Fruit fly (Drosophila melanogaster) S2 (cell line): ENCODE results near the gene ru.

Experiments used
- CG8478 ChIP-seq: fragments of >200 bp; optimal IDR thresholded peaks from 2 replicates; lab custom pipeline; 2018
- CTCF ChIP-seq, 2 experiments: fragments of >200 bp; optimal IDR thresholded peaks; 2 replicates each; lab custom pipeline; 2018

Gene ru

DNA sequence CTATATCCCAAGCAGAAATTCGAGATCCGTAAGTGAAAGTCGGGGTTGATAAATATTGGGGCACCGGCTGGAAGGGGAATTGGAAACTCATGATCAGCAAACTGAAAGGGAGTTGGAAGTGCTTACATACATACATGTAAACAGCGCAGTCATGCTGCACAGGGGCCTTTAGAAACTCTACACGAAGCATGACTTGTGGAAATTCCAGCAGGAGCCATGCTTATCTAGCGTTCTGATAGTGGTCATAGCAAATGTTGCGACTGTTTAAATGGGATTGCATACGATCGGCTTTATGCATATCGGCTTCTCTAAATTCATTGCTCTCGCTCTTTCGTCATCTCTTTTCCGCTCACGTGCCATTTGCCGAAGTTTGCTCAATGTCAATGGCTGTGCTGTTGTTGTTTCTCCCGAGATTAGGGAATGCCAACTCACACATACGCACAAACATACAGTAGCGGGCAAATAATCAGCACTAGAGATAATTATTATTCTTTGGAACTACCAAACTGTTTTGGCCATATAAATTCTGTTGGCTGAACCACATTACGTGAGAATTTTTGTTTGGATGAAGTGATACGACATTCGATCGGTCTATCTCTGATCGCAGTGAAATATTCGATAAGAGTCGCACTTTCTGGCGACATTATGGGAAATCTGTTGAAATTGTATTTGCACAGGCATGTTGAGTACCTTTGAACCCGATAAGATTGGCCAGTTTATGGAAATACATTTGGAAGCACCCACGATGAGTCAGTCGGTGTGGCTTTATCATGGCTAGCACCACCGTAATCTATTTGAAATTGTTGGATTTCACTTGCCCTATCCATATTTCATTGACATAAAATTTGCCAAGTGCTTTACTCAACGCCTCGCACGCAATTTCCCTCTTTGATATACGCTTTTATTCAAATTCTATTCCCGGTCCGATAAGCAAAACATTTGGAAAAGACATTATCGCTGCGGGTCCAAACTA lies 34.2 kb upstream of the ru start:
- TF ChIP-seq CG8478 (lab: Kevin White, UChicago) (no peak), CTCF (optimal IDR thresholded peaks at IDR 0.05; lab: Kevin White, UChicago) (no peak)

- TF ChIP-seq CTCF (optimal IDR thresholded peaks at IDR 0.05; lab: Kevin White, UChicago) = no peak
- no peak for TF ChIP-seq CG8478 (lab: Kevin White, UChicago)
Observed at dm6 chr3L:1342133-1342580, 28.3 kb upstream of the ru start, which contains the start of gene indra. Gene indra (minus strand): TSS chr3L:1342403.

DNA sequence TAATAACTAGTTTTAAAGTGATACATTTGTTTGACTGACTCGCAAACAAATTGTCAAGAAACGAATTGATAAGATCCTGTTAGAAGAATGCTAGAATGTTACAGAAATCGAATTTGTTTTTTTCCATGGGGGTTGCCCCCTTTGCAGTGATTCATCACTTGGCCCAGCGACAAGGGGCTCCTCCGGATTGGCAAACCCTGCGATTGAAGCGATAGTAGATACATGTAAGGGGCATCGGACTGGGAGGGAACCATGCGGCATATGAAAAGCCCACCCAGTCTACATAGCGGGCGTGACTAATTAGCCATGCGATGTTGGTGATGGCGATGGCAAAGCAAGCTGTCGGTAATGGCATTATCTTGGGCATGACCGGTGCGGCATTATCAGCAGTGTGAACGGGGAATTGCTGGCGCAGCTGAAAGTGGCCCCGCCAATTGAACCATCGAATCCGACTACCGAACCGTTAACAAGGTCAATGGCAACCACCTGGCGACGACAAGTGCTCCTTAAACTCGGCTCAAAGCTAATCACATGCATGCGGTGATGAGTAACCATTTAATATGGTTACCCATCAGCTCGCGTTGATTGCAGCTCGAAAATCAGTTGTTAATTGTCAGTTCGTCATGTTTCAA lies 23.4 kb upstream of the ru start:
- TF ChIP-seq CTCF (optimal IDR thresholded peaks at IDR 0.05; lab: Kevin White, UChicago) = no peak
- no peak for TF ChIP-seq CG8478 (lab: Kevin White, UChicago)

DNA sequence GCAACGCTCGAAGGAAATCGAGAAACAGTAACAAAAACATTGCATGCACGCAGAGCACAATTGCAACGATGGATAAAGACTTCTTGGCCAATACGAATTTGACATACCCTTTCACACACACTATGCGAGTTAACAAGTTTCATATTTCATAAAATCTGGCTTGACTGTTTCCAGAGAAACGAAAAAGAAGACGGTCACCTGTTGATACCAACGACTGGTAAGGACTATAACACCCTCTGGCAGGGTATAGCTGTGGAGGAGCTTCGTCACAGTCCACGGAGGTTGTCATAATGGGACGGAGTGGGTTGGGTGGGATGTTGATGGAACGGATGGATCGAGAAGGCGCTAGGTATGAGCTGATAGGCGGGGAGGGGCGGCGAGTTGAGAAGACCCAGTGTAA lies 22.2 kb upstream of the ru start:
- TF ChIP-seq CTCF (optimal IDR thresholded peaks at IDR 0.05; lab: Kevin White, UChicago) (no peak), CG8478 (lab: Kevin White, UChicago) (no peak)

DNA sequence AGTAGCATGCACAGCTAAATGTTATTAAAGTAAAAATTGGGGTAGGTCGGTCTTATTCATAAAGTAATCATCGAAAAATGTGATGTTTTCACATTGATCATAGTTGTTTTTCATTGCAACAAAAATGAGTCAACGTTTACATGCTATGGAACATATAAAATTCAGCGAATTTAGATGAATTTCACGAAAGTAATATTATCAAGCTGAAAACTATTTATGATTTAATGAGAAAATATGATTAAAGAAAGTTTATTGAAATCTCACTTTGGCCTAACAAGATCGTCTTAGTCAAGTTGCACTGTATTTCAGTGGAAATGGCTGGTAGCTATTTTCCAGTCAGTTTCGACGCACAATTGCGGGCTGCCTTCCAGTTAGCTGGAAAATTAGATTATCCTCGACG lies 21.5 kb upstream of the ru start:
- no peak for TF ChIP-seq CG8478 (lab: Kevin White, UChicago)
- no peak for TF ChIP-seq CTCF (optimal IDR thresholded peaks at IDR 0.05; lab: Kevin White, UChicago)

DNA sequence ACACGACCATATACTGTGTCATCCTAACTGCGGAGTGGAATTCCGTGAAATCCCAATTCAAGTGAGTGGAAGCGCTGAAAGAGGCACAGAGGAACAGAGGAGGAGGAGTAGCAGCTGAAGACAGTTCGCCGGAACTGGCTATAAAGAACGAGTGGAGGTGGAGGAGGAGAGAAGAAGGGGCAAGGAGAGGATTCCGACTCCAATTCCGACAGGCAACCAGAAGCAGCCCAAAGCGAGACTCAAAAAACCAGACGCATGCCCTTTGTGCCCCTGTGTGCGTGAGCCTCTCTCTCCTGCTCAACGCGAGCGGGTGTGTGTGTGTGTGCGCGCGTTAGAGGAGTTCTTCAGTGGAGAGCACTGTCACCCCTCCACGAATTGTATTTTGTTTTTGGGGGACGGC lies 21.0 kb upstream of the ru start:
- TF ChIP-seq CG8478 (lab: Kevin White, UChicago) (no peak), CTCF (optimal IDR thresholded peaks at IDR 0.05; lab: Kevin White, UChicago) (no peak)

dm6 chr3L:1349942-1350923 lies 20.2 kb upstream of the ru start:
- TF ChIP-seq CG8478 (lab: Kevin White, UChicago) = no peak
- peak in 1 of 2 experiments; percentile 18 for TF ChIP-seq CTCF (optimal IDR thresholded peaks at IDR 0.05; lab: Kevin White, UChicago)

dm6 chr3L:1350924-1351215 lies 19.6 kb upstream of the ru start, which contains the start of gene CG9166:
Gene CG9166 (plus strand): TSS chr3L:1351116.
- TF ChIP-seq CTCF (optimal IDR thresholded peaks at IDR 0.05; lab: Kevin White, UChicago) (no peak), CG8478 (lab: Kevin White, UChicago) (no peak)

- peak; percentile 90 to 93 for TF ChIP-seq CTCF (optimal IDR thresholded peaks at IDR 0.05; lab: Kevin White, UChicago)
- TF ChIP-seq CG8478 (lab: Kevin White, UChicago) = no peak
Observed at dm6 chr3L:1352065-1352464, 18.4 kb upstream of the ru start.

- TF ChIP-seq CTCF (optimal IDR thresholded peaks at IDR 0.05; lab: Kevin White, UChicago) = no peak
- no peak for TF ChIP-seq CG8478 (lab: Kevin White, UChicago)
Observed at dm6 chr3L:1354214-1354613, 16.2 kb upstream of the ru start.

- TF ChIP-seq CG8478 (lab: Kevin White, UChicago) = no peak
- TF ChIP-seq CTCF (optimal IDR thresholded peaks at IDR 0.05; lab: Kevin White, UChicago) = no peak
Observed at dm6 chr3L:1358338-1358737, 12.1 kb upstream of the ru start.

DNA sequence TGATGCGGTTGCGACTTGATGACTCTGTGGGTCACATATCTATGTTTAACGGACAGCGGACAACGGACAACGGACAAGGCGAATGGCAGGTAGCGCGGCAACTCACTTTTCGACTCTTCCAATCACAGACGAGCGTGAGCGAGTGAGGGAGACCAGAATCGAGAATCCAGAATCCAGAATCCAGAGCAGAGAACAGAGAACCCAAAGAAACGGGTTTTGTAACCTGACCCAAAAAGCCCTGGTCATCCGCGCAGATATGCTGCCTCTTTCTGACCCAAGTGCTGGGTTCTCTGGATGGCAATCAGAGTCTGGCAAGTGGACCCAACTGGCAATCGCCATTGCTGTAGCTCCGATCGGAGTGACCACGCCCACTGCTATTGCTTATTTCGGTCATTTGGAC lies 6.1 kb upstream of the ru start:
- TF ChIP-seq CTCF (optimal IDR thresholded peaks at IDR 0.05; lab: Kevin White, UChicago) = no peak

DNA sequence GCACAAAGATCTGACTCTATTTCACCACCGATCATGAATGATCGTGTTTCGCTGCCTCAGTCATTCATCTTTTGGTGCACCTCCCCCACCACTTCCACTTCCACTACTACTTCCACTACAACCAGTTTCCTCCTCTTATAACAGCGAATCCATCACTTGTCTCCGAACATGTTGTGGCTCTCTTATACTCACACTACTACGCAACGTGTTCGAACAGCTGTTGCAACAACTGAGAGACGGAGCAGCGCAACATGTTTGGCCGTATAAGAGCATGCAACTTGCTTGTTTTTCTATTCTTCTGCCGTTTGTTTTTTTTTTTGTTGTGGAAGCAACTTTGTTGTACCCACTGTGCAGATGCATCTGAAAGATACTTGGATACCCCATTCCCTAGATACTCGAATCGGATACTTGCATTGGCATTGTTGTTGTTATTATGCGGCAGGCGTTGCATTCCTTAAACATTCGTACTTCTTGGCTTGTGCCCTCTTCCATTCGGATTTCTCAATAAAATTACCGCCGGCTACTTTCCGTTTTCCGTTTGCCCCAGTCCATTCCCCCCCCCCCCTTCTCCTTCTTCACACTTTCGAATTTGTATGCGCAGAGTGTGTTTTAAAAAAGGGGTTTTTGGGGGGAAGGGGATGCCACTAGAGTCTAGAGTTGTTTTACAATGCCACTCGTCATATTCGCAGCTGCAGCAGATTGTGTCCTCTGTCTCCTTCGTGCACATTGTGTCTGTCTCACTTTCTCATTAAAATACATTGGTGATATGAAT lies 3.4 kb upstream of the ru start:
- TF ChIP-seq CTCF (optimal IDR thresholded peaks at IDR 0.05; lab: Kevin White, UChicago) = no peak
- no peak for TF ChIP-seq CG8478 (lab: Kevin White, UChicago)

- no peak for TF ChIP-seq CG8478 (lab: Kevin White, UChicago)
- TF ChIP-seq CTCF (optimal IDR thresholded peaks at IDR 0.05; lab: Kevin White, UChicago) = no peak
Observed at dm6 chr3L:1368201-1368617, 2.2 kb upstream of the ru start.
